Worm (Caenorhabditis elegans) whole organism, L4 larva: Measurements from ENCODE around the gene Y105C5A.508.

ENCODE experiments used
- F10B5.3 ChIP-seq: sonication (generic microtip); optimal IDR thresholded peaks from 2 replicates; lab custom pipeline; 2016; ENCODE audit warnings: mild to moderate bottlenecking, missing genetic modification characterization, missing compliant biosample characterization
- F26F4.8 ChIP-seq: fragments of 200-800 bp; sonication (Bioruptor generic); conservative IDR thresholded peaks from 2 replicates; pipeline ENCODE4 v1.3.6; 2022; ENCODE audit warnings: missing genetic modification characterization, missing compliant biosample characterization
- F49E8.2 ChIP-seq: sonication (generic microtip); optimal IDR thresholded peaks from 2 replicates; lab custom pipeline; 2016; ENCODE audit warnings: missing compliant biosample characterization, mild to moderate bottlenecking, missing genetic modification characterization, borderline replicate concordance
- T26A8.4 ChIP-seq: fragments of 200-800 bp; sonication (Bioruptor generic); IDR thresholded peaks from 2 replicates; pipeline ENCODE4 v1.3.6; 2022; ENCODE audit warnings: missing genetic modification characterization, missing compliant biosample characterization
- Y48G9A.11 ChIP-seq: fragments of 200-800 bp; sonication (Bioruptor generic); IDR thresholded peaks from 2 replicates; pipeline ENCODE4 v1.3.6; 2022; ENCODE audit warnings: missing genetic modification reagents, missing genetic modification characterization, missing compliant biosample characterization
- Y5F2A.4 ChIP-seq: fragments of 200-800 bp; sonication (Bioruptor generic); optimal IDR thresholded peaks from 2 replicates; lab custom pipeline; 2018; ENCODE audit warnings: mild to moderate bottlenecking, missing genetic modification characterization, missing compliant biosample characterization
- ZK337.2 ChIP-seq: fragments of 200-800 bp; sonication (Bioruptor generic); IDR thresholded peaks from 2 replicates; pipeline ENCODE4 v1.3.6; 2022; ENCODE audit warnings: missing genetic modification reagents, missing genetic modification characterization, missing compliant biosample characterization
- ZK546.5 ChIP-seq, 2 experiments: sonication (generic microtip); optimal IDR thresholded peaks; 2 replicates each; lab custom pipeline; 2017; ENCODE audit warnings: missing biosample characterization in 2 of 2, missing genetic modification characterization in 2 of 2
- aha-1 ChIP-seq: fragments of 150-350 bp; peaks from one replicate; lab custom pipeline; 2014; ENCODE audit warnings: missing biosample characterization, missing genetic modification characterization
- aly-2 ChIP-seq: sonication (generic microtip); optimal IDR thresholded peaks from 2 replicates; lab custom pipeline; 2018; ENCODE audit warnings: missing biosample characterization, missing genetic modification characterization
- arid-1 ChIP-seq: fragments of 200-800 bp; sonication (Bioruptor generic); conservative IDR thresholded peaks from 2 replicates; pipeline ENCODE4 v1.3.6; 2022; ENCODE audit warnings: missing genetic modification reagents, missing genetic modification characterization, missing compliant biosample characterization
- ceh-82 ChIP-seq: sonication (generic microtip); optimal IDR thresholded peaks from 2 replicates; lab custom pipeline; 2017; ENCODE audit warnings: missing biosample characterization, missing genetic modification characterization
- daf-19 ChIP-seq: fragments of 200-800 bp; sonication (Bioruptor generic); conservative IDR thresholded peaks from 2 replicates; pipeline ENCODE4 v1.3.6; 2022; ENCODE audit warnings: missing genetic modification characterization, missing compliant biosample characterization
- daf-8 ChIP-seq: fragments of 200-800 bp; sonication (Bioruptor generic); IDR thresholded peaks from 2 replicates; pipeline ENCODE4 v1.3.6; 2022; ENCODE audit warnings: missing genetic modification characterization, missing compliant biosample characterization
- dmd-9 ChIP-seq: fragments of 200-800 bp; sonication (Bioruptor generic); IDR thresholded peaks from 2 replicates; pipeline ENCODE4 v1.3.6; 2022; ENCODE audit warnings: missing genetic modification reagents, missing genetic modification characterization, missing compliant biosample characterization
- dve-1 ChIP-seq: sonication (generic microtip); optimal IDR thresholded peaks from 2 replicates; lab custom pipeline; 2017; ENCODE audit warnings: antibody characterized with exemption, mild to moderate bottlenecking, missing genetic modification characterization, missing compliant biosample characterization; ENCODE audit not compliant: insufficient read depth
- egl-27 ChIP-seq: sonication (generic microtip); optimal IDR thresholded peaks from 3 replicates; lab custom pipeline; 2017; ENCODE audit warnings: missing biosample characterization, missing genetic modification reagents, missing genetic modification characterization
- egl-43 ChIP-seq: fragments of 200-800 bp; sonication (Bioruptor generic); IDR thresholded peaks from 2 replicates; pipeline ENCODE4 v1.3.6; 2022; ENCODE audit warnings: missing genetic modification reagents, missing genetic modification characterization, missing compliant biosample characterization
- fkh-10 ChIP-seq: fragments of 150-350 bp; optimal IDR thresholded peaks from 2 replicates; lab custom pipeline; 2014; ENCODE audit warnings: missing biosample characterization, missing genetic modification reagents, missing genetic modification characterization
- gei-8 ChIP-seq: fragments of 200-800 bp; sonication (Bioruptor generic); optimal IDR thresholded peaks from 2 replicates; lab custom pipeline; 2018; ENCODE audit warnings: mild to moderate bottlenecking, missing genetic modification characterization, missing compliant biosample characterization
- hif-1 ChIP-seq, 2 experiments: sonication (generic microtip); optimal IDR thresholded peaks; 2 replicates each; lab custom pipeline; 2016 to 2017; ENCODE audit warnings: missing compliant biosample characterization in 2 of 2, missing genetic modification characterization in 2 of 2, missing genetic modification reagents in 2 of 2, missing genotype in 2 of 2, mild to moderate bottlenecking in 1 of 2
- hlh-11 ChIP-seq: fragments of 200-800 bp; sonication (Bioruptor generic); optimal IDR thresholded peaks from 2 replicates; lab custom pipeline; 2018; ENCODE audit warnings: mild to moderate bottlenecking, missing genetic modification characterization, missing compliant biosample characterization
- hmg-1.1 ChIP-seq: fragments of 200-800 bp; sonication (Bioruptor generic); IDR thresholded peaks from 2 replicates; pipeline ENCODE4 v1.3.6; 2022; ENCODE audit warnings: missing genetic modification reagents, missing genetic modification characterization, missing compliant biosample characterization
- lim-7 ChIP-seq: fragments of 200-800 bp; sonication (Bioruptor generic); IDR thresholded peaks from 2 replicates; pipeline ENCODE4 v1.3.6; 2022; ENCODE audit warnings: missing genetic modification characterization, missing compliant biosample characterization
- lin-15B ChIP-seq: fragments of 150-350 bp; sonication (generic microtip); optimal IDR thresholded peaks from 3 replicates; lab custom pipeline; 2014; ENCODE audit warnings: missing biosample characterization, missing genetic modification characterization
- lin-29 ChIP-seq: fragments of 200-800 bp; sonication (Bioruptor generic); IDR thresholded peaks from 2 replicates; pipeline ENCODE4 v1.3.6; 2022; ENCODE audit warnings: missing genetic modification reagents, missing genetic modification characterization, missing compliant biosample characterization
- lir-3 ChIP-seq: sonication (generic microtip); optimal IDR thresholded peaks from 2 replicates; lab custom pipeline; 2016; ENCODE audit warnings: mild to moderate bottlenecking, missing genetic modification characterization, missing compliant biosample characterization
- madf-5 ChIP-seq, 2 experiments: fragments of 200-800 bp; sonication (Bioruptor generic); IDR thresholded peaks; 2 replicates each; pipeline ENCODE4 v1.3.6; 2022; ENCODE audit warnings: missing compliant biosample characterization in 2 of 2, missing genetic modification characterization in 2 of 2
- mdt-29 ChIP-seq: fragments of 200-800 bp; sonication (Bioruptor generic); IDR thresholded peaks from 2 replicates; pipeline ENCODE4 v1.3.6; 2022; ENCODE audit warnings: missing genetic modification reagents, missing genetic modification characterization, missing compliant biosample characterization
- nhr-10 ChIP-seq: fragments of 150-350 bp; optimal IDR thresholded peaks from 2 replicates; lab custom pipeline; 2014; ENCODE audit warnings: missing biosample characterization, missing genetic modification characterization
- nhr-102 ChIP-seq: sonication (generic microtip); optimal IDR thresholded peaks from 2 replicates; lab custom pipeline; 2016; ENCODE audit warnings: mild to moderate bottlenecking, missing genetic modification characterization, moderate library complexity, missing compliant biosample characterization
- nhr-11 ChIP-seq: fragments of 150-350 bp; optimal IDR thresholded peaks from 2 replicates; lab custom pipeline; 2014; ENCODE audit warnings: missing biosample characterization, missing genetic modification characterization
- nhr-111 ChIP-seq: fragments of 200-800 bp; sonication (Bioruptor generic); optimal IDR thresholded peaks from 2 replicates; lab custom pipeline; 2018; ENCODE audit warnings: mild to moderate bottlenecking, missing genetic modification characterization, missing compliant biosample characterization
- nhr-28 ChIP-seq: fragments of 150-350 bp; optimal IDR thresholded peaks from 2 replicates; lab custom pipeline; 2014; ENCODE audit warnings: missing biosample characterization, missing genetic modification characterization
- nhr-41 ChIP-seq: fragments of 200-800 bp; sonication (Bioruptor generic); IDR thresholded peaks from 2 replicates; pipeline ENCODE4 v1.3.6; 2022; ENCODE audit warnings: missing genetic modification reagents, missing genetic modification characterization, missing compliant biosample characterization
- nhr-42 ChIP-seq: fragments of 200-800 bp; sonication (Bioruptor generic); IDR thresholded peaks from 2 replicates; pipeline ENCODE4 v1.3.6; 2022; ENCODE audit warnings: missing genetic modification characterization, missing compliant biosample characterization
- nhr-48 ChIP-seq: sonication (generic microtip); optimal IDR thresholded peaks from 2 replicates; lab custom pipeline; 2016; ENCODE audit warnings: mild to moderate bottlenecking, missing genetic modification characterization, missing compliant biosample characterization
- nhr-6 ChIP-seq: fragments of 150-350 bp; optimal IDR thresholded peaks from 2 replicates; lab custom pipeline; 2014; ENCODE audit warnings: missing biosample characterization, missing genetic modification characterization
- nhr-76 ChIP-seq: fragments of 150-350 bp; optimal IDR thresholded peaks from 2 replicates; lab custom pipeline; 2014; ENCODE audit warnings: missing biosample characterization, missing genetic modification characterization
- nhr-77 ChIP-seq: fragments of 150-350 bp; optimal IDR thresholded peaks from 2 replicates; lab custom pipeline; 2014; ENCODE audit warnings: missing biosample characterization, missing genetic modification characterization
- pha-4 ChIP-seq, 2 experiments: fragments of 150-350 bp in 1 of 2; fragments of 200-800 bp in 1 of 2; sonication (Bioruptor generic) in 1 of 2; IDR thresholded peaks in 1 of 2; optimal IDR thresholded peaks in 1 of 2; 2 replicates each; pipeline versions ENCODE4 v1.3.6 to Lab custom; 2014 to 2022; ENCODE audit warnings: missing genetic modification characterization in 2 of 2, missing genetic modification reagents in 2 of 2, missing biosample characterization in 1 of 2, missing compliant biosample characterization in 1 of 2
- php-3 ChIP-seq: fragments of 200-800 bp; sonication (Bioruptor generic); IDR thresholded peaks from 2 replicates; pipeline ENCODE4 v1.3.6; 2022; ENCODE audit warnings: missing genetic modification reagents, missing genetic modification characterization, missing compliant biosample characterization
- snpc-1.2 ChIP-seq: fragments of 200-800 bp; sonication (Bioruptor generic); IDR thresholded peaks from 2 replicates; pipeline ENCODE4 v1.3.6; 2022; ENCODE audit warnings: missing genetic modification reagents, missing genetic modification characterization, missing compliant biosample characterization
- spr-1 ChIP-seq: sonication (generic microtip); optimal IDR thresholded peaks from 2 replicates; lab custom pipeline; 2016; ENCODE audit warnings: mild to moderate bottlenecking, missing genetic modification characterization, missing compliant biosample characterization
- tag-97 ChIP-seq: fragments of 200-800 bp; sonication (Bioruptor generic); IDR thresholded peaks from 2 replicates; pipeline ENCODE4 v1.3.6; 2022; ENCODE audit warnings: missing genetic modification characterization, missing compliant biosample characterization
- unc-130 ChIP-seq: sonication (generic microtip); optimal IDR thresholded peaks from 2 replicates; lab custom pipeline; 2016; ENCODE audit warnings: missing genetic modification reagents, missing genetic modification characterization, missing compliant biosample characterization
- unc-39 ChIP-seq: sonication (generic microtip); optimal IDR thresholded peaks from 2 replicates; lab custom pipeline; 2017; ENCODE audit warnings: missing biosample characterization, missing genetic modification characterization
- unc-62 ChIP-seq, 3 experiments: fragments of 150-350 bp in 1 of 3; sonication (generic microtip); optimal IDR thresholded peaks in 2 of 3; peaks in 1 of 3; 1 replicate in 1 of 3; 2 replicates in 2 of 3; lab custom pipeline; 2014 to 2017; ENCODE audit warnings: missing biosample characterization in 3 of 3, missing genetic modification characterization in 3 of 3, missing genetic modification reagents in 3 of 3, missing genotype in 1 of 3
- vab-7 ChIP-seq: fragments of 200-800 bp; sonication (Bioruptor generic); IDR thresholded peaks from 2 replicates; pipeline ENCODE4 v1.3.6; 2022; ENCODE audit warnings: missing genetic modification reagents, missing genetic modification characterization, missing compliant biosample characterization
- zag-1 ChIP-seq: fragments of 150-350 bp; optimal IDR thresholded peaks from 2 replicates; lab custom pipeline; 2014; ENCODE audit warnings: missing biosample characterization, missing genetic modification characterization
- ztf-11 ChIP-seq: fragments of 150-350 bp; optimal IDR thresholded peaks from 2 replicates; lab custom pipeline; 2014; ENCODE audit warnings: missing biosample characterization, missing genetic modification characterization
- ztf-7 ChIP-seq: fragments of 150-350 bp; optimal IDR thresholded peaks from 2 replicates; lab custom pipeline; 2014; ENCODE audit warnings: missing biosample characterization, missing genetic modification characterization

The Y105C5A.508 gene

DNA sequence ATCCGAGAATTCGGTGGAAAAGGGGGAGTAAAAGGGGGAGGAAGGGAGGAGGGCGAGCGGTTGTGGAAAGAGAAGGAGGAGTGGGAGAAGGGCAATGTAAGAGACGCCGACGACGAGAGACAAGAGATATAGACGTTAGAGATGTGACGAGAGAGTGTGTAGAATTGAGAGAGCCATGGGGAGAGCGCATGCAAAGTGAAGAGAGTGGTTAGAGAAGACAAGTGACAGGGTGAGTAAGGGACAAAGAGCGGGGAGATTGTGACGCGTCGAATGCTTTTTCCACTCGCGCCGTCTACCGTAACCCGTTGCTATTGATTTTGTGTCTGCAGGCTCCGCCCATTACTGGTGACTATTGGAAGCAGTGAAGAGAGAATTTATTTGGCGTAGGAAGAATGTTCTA is 12.9 kb upstream of the Y105C5A.508 start (continued):
- TF ChIP-seq nhr-41 = no peak
- TF ChIP-seq ztf-7 (tag; lab: Kevin White, UChicago) = peak; percentile 40
- no peak for TF ChIP-seq gei-8 (GFP tag; lab: Kevin White, UChicago)
- no peak for TF ChIP-seq lim-7
- TF ChIP-seq Y5F2A.4 (GFP tag; lab: Kevin White, UChicago) = no peak
- peak; percentile 84 for TF ChIP-seq F10B5.3 (tag; lab: Kevin White, UChicago)
- TF ChIP-seq lin-29 (GFP tag; lab: Robert Waterston, UW) = no peak; the same call in none of the 2 replicates
- no peak for TF ChIP-seq ZK546.5 (tag; optimal IDR thresholded peaks at IDR 0.05; lab: Kevin White, UChicago)
- TF ChIP-seq spr-1 (tag; lab: Kevin White, UChicago) = peak; percentile 67
- peak; percentile 80 for TF ChIP-seq nhr-48 (tag; lab: Kevin White, UChicago)
- TF ChIP-seq nhr-76 (tag; lab: Kevin White, UChicago) = no peak
- TF ChIP-seq lir-3 (tag; lab: Kevin White, UChicago) = no peak
- TF ChIP-seq nhr-6 (tag; lab: Kevin White, UChicago) = peak; percentile 64
- TF ChIP-seq daf-19 (GFP tag; lab: Robert Waterston, UW) = no peak
- peak; percentile 75 for TF ChIP-seq snpc-1.2 (GFP tag; lab: Robert Waterston, UW)
- peak in 1 of 2 experiments; percentile 96 for TF ChIP-seq unc-62 (GFP tag; optimal IDR thresholded peaks at IDR 0.05 in 1 of 2; lab: Kevin White, UChicago)
- TF ChIP-seq unc-62 (tag; optimal IDR thresholded peaks at IDR 0.05; lab: Kevin White, UChicago) = no peak
- TF ChIP-seq lin-15B (tag; lab: Kevin White, UChicago) = no peak
- TF ChIP-seq nhr-11 = peak; percentile 75
- TF ChIP-seq egl-43 (GFP tag; lab: Robert Waterston, UW) = no peak
- no peak for TF ChIP-seq zag-1 (tag; lab: Kevin White, UChicago)
- TF ChIP-seq unc-130 = no peak
- TF ChIP-seq dve-1 (tag; lab: Kevin White, UChicago) = peak; percentile 78
- peak; percentile 49 for TF ChIP-seq fkh-10 (GFP tag; lab: Kevin White, UChicago)
- no peak for TF ChIP-seq tag-97 (GFP tag; lab: Robert Waterston, UW)
- TF ChIP-seq nhr-111 (GFP tag; lab: Kevin White, UChicago) = no peak
- 0 out of 2 replicates have a peak, but pooled peaks have one; percentile 25 for TF ChIP-seq arid-1
- no peak for TF ChIP-seq madf-5 (GFP tag; IDR thresholded peaks at IDR 0.05; lab: Robert Waterston, UW)
- no peak for TF ChIP-seq ceh-82 (tag; lab: Kevin White, UChicago)
- no peak for TF ChIP-seq F49E8.2 (tag; lab: Kevin White, UChicago)
- TF ChIP-seq vab-7 (GFP tag; lab: Robert Waterston, UW) = no peak
- no peak for TF ChIP-seq daf-8 (GFP tag; lab: Robert Waterston, UW)
- peak; percentile 88 for TF ChIP-seq nhr-102 (tag; lab: Kevin White, UChicago)
- TF ChIP-seq ZK337.2 (GFP tag; lab: Robert Waterston, UW) = no peak
- TF ChIP-seq nhr-28 (tag; lab: Kevin White, UChicago) = no peak
- peak; percentile 56; the same call in 1 of the 2 replicates for TF ChIP-seq pha-4 (GFP tag; IDR thresholded peaks at IDR 0.05; lab: Robert Waterston, UW)
- no peak for TF ChIP-seq pha-4 (tag; optimal IDR thresholded peaks at IDR 0.05; lab: Kevin White, UChicago)
- TF ChIP-seq aly-2 = no peak
- no peak for TF ChIP-seq Y48G9A.11 (GFP tag; lab: Robert Waterston, UW)
- no peak for TF ChIP-seq unc-39
- no peak for TF ChIP-seq dmd-9
- TF ChIP-seq ztf-11 (tag; lab: Kevin White, UChicago) = no peak
- TF ChIP-seq aha-1 = no peak
- no peak for TF ChIP-seq nhr-42 (GFP tag; lab: Robert Waterston, UW)
- no peak for TF ChIP-seq nhr-77 (tag; lab: Kevin White, UChicago)
- TF ChIP-seq hif-1 (tag; optimal IDR thresholded peaks at IDR 0.05; lab: Kevin White, UChicago) = no peak
- TF ChIP-seq mdt-29 = no peak
- no peak for TF ChIP-seq F26F4.8 (GFP tag; lab: Robert Waterston, UW)
- no peak for TF ChIP-seq hlh-11 (tag; lab: Kevin White, UChicago)
- no peak for TF ChIP-seq T26A8.4 (GFP tag; lab: Robert Waterston, UW)
- no peak for TF ChIP-seq nhr-10
- no peak for TF ChIP-seq php-3 (GFP tag; lab: Robert Waterston, UW)
- peak; percentile 89 for TF ChIP-seq hmg-1.1 (GFP tag; lab: Robert Waterston, UW)
- no peak for TF ChIP-seq egl-27 (tag; lab: Kevin White, UChicago)
